Worm (Caenorhabditis elegans) whole organism, L4 larva: ENCODE measurements around the gene F54H5.5.

Source experiments
- F37D6.2 ChIP-seq: sonication (generic microtip); optimal IDR thresholded peaks from 2 replicates; lab custom pipeline; 2016; ENCODE audit warnings: mild to moderate bottlenecking, missing genetic modification characterization, missing compliant biosample characterization
- R02D3.7 ChIP-seq: fragments of 150-350 bp; sonication (generic microtip); optimal IDR thresholded peaks from 3 replicates; lab custom pipeline; 2014; ENCODE audit warnings: missing biosample characterization, missing genetic modification characterization
- Y75B8A.6 ChIP-seq: fragments of 200-800 bp; sonication (Bioruptor generic); IDR thresholded peaks from 2 replicates; pipeline ENCODE4 v1.3.6; 2022; ENCODE audit warnings: missing genetic modification reagents, missing genetic modification characterization, missing compliant biosample characterization
- hmg-1.1 ChIP-seq: fragments of 200-800 bp; sonication (Bioruptor generic); IDR thresholded peaks from 2 replicates; pipeline ENCODE4 v1.3.6; 2022; ENCODE audit warnings: missing genetic modification reagents, missing genetic modification characterization, missing compliant biosample characterization
- jun-1 ChIP-seq: fragments of 150-350 bp; optimal IDR thresholded peaks from 2 replicates; lab custom pipeline; 2014; ENCODE audit warnings: missing biosample characterization, missing genetic modification reagents, missing genetic modification characterization
- pha-4 ChIP-seq, 2 experiments: fragments of 150-350 bp in 1 of 2; fragments of 200-800 bp in 1 of 2; sonication (Bioruptor generic) in 1 of 2; IDR thresholded peaks in 1 of 2; optimal IDR thresholded peaks in 1 of 2; 2 replicates each; pipeline versions ENCODE4 v1.3.6 to Lab custom; 2014 to 2022; ENCODE audit warnings: missing genetic modification characterization in 2 of 2, missing genetic modification reagents in 2 of 2, missing biosample characterization in 1 of 2, missing compliant biosample characterization in 1 of 2

DNA sequence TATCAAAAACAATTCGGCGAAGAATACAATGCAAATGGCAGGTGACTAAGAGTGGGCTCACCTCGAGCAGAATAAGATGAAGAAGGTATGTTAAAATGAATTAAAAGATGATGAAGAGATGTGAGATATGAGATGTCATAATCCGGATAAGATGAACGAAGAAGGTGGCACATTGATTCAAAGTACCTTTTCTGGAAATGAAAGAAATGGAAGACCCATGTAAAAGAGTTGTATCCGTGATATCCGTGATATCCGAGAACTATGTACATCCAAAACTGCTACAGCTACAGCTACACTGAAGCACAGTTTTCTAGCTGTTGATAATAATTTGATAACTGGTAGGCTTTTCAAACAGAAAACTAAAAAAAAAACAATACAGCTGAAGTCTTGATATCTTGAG, 21.9 kb upstream of the F54H5.5 start, which contains the start of gene oig-8:
- TF ChIP-seq pha-4 (GFP tag; IDR thresholded peaks at IDR 0.05; lab: Robert Waterston, UW) = no peak
- no peak for TF ChIP-seq pha-4 (tag; optimal IDR thresholded peaks at IDR 0.05; lab: Kevin White, UChicago)
- no peak for TF ChIP-seq R02D3.7 (tag; lab: Kevin White, UChicago)
- no peak for TF ChIP-seq Y75B8A.6 (GFP tag; lab: Robert Waterston, UW)
- no peak for TF ChIP-seq hmg-1.1
- no peak for TF ChIP-seq F37D6.2 (tag; lab: Kevin White, UChicago)
- TF ChIP-seq jun-1 = no peak
